Fruit fly (Drosophila melanogaster) whole organism, embryonic: ENCODE measurements around the gene Nckx30C.

ENCODE experiments used
- Atf-2 ChIP-seq: fragments of 200-800 bp; sonication (Bioruptor generic); optimal IDR thresholded peaks from 2 replicates; lab custom pipeline; 2016; ENCODE audit warnings: missing biosample characterization, missing genetic modification characterization
- BEAF-32 ChIP-seq: fragments of 200-800 bp; sonication (Bioruptor generic); optimal IDR thresholded peaks from 3 replicates; lab custom pipeline; 2017; ENCODE audit warnings: missing biosample characterization, missing genetic modification characterization, mild to moderate bottlenecking, moderate library complexity, missing genetic modification reagents
- CG10543 ChIP-seq: fragments of 200-800 bp; sonication (Bioruptor generic); optimal IDR thresholded peaks from 3 replicates; lab custom pipeline; 2017; ENCODE audit warnings: missing biosample characterization, mild to moderate bottlenecking, missing genetic modification characterization, moderate library complexity
- CG11504 ChIP-seq: fragments of 200-800 bp; sonication (Bioruptor generic); optimal IDR thresholded peaks from 3 replicates; lab custom pipeline; 2019; ENCODE audit warnings: missing biosample characterization, mild to moderate bottlenecking, missing genetic modification characterization, moderate library complexity
- CG13894 ChIP-seq: fragments of 200-800 bp; sonication (Bioruptor generic); optimal IDR thresholded peaks from 3 replicates; lab custom pipeline; 2018; ENCODE audit warnings: missing biosample characterization, mild to moderate bottlenecking, missing genetic modification characterization, moderate library complexity
- CG14860 ChIP-seq: fragments of 200-800 bp; sonication (Bioruptor generic); IDR thresholded peaks from 3 replicates; pipeline ENCODE4 v1.3.6; 2022; ENCODE audit warnings: missing biosample characterization, missing genetic modification characterization; ENCODE audit not compliant: partially characterized antibody
- CG15073 ChIP-seq: fragments of 200-800 bp; sonication (Bioruptor generic); optimal IDR thresholded peaks from 2 replicates; lab custom pipeline; 2016; ENCODE audit warnings: missing biosample characterization, missing genetic modification characterization
- CG1603 ChIP-seq: fragments of 200-800 bp; sonication (Bioruptor generic); optimal IDR thresholded peaks from 2 replicates; lab custom pipeline; 2019; ENCODE audit warnings: missing biosample characterization, mild to moderate bottlenecking, missing genetic modification characterization, moderate library complexity
- CG1832 ChIP-seq: fragments of 200-800 bp; sonication (Bioruptor generic); optimal IDR thresholded peaks from 2 replicates; lab custom pipeline; 2017; ENCODE audit warnings: missing biosample characterization, mild to moderate bottlenecking, missing genetic modification characterization, inconsistent platforms
- CG2875 ChIP-seq: fragments of 200-800 bp; sonication (Bioruptor generic); optimal IDR thresholded peaks from 2 replicates; lab custom pipeline; 2017; ENCODE audit warnings: missing biosample characterization, mild to moderate bottlenecking, missing genetic modification characterization, missing genetic modification reagents
- CG3407 ChIP-seq: fragments of 200-800 bp; sonication (Bioruptor generic); optimal IDR thresholded peaks from 2 replicates; lab custom pipeline; 2018; ENCODE audit warnings: missing biosample characterization, mild to moderate bottlenecking, missing genetic modification characterization
- CG6689 ChIP-seq: fragments of 200-800 bp; sonication (Bioruptor generic); IDR thresholded peaks from 2 replicates; pipeline ENCODE4 v1.3.6; 2022; ENCODE audit warnings: missing biosample characterization, missing genetic modification characterization
- CG7372 ChIP-seq: fragments of 200-800 bp; sonication (Bioruptor generic); IDR thresholded peaks from 2 replicates; pipeline ENCODE4 v1.3.6; 2022; ENCODE audit warnings: missing biosample characterization, missing genetic modification characterization
- CG7987 ChIP-seq: fragments of 200-800 bp; sonication (Bioruptor generic); optimal IDR thresholded peaks from 2 replicates; lab custom pipeline; 2018; ENCODE audit warnings: missing biosample characterization, mild to moderate bottlenecking, missing genetic modification characterization, moderate library complexity
- CG8290 ChIP-seq, 3 experiments: fragments of 200-800 bp; sonication (Bioruptor generic); optimal IDR thresholded peaks; 2 replicates each; lab custom pipeline; 2016 to 2019; ENCODE audit warnings: missing biosample characterization in 3 of 3, missing genetic modification characterization in 3 of 3, mild to moderate bottlenecking in 2 of 3, moderate library complexity in 1 of 3
- CG9437 ChIP-seq: fragments of 200-800 bp; sonication (Bioruptor generic); optimal IDR thresholded peaks from 2 replicates; lab custom pipeline; 2018; ENCODE audit warnings: missing biosample characterization, mild to moderate bottlenecking, missing genetic modification characterization
- D ChIP-seq, 2 experiments: fragments of 200-800 bp in 1 of 2; fragments of >200 bp in 1 of 2; sonication (Bioruptor generic) in 1 of 2; optimal IDR thresholded peaks; 2 replicates in 1 of 2; 3 replicates in 1 of 2; lab custom pipeline; 2017; ENCODE audit warnings: mild to moderate bottlenecking in 1 of 2, missing biosample characterization in 1 of 2, missing genetic modification characterization in 1 of 2, missing genetic modification reagents in 1 of 2
- Deaf1 ChIP-seq: fragments of 200-800 bp; optimal IDR thresholded peaks from 3 replicates; lab custom pipeline; 2019; ENCODE audit warnings: missing biosample characterization, mild to moderate bottlenecking, missing genetic modification characterization, moderate library complexity
- Drgx ChIP-seq: fragments of 200-800 bp; sonication (Bioruptor generic); IDR thresholded peaks from 2 replicates; pipeline ENCODE4 v1.3.6; 2022; ENCODE audit warnings: missing biosample characterization, missing genetic modification characterization
- Ets65A ChIP-seq: fragments of 200-800 bp; sonication (Bioruptor generic); peaks from one replicate; lab custom pipeline; 2016; ENCODE audit warnings: missing biosample characterization, missing genetic modification characterization
- Hr78 ChIP-seq, 2 experiments: fragments of 200-800 bp in 1 of 2; fragments of >200 bp in 1 of 2; sonication (Bioruptor generic) in 1 of 2; optimal IDR thresholded peaks; 2 replicates each; lab custom pipeline; 2017 to 2019; ENCODE audit warnings: missing biosample characterization in 2 of 2, missing genetic modification characterization in 2 of 2, mild to moderate bottlenecking in 1 of 2, moderate library complexity in 1 of 2
- Lpt ChIP-seq: fragments of >200 bp; optimal IDR thresholded peaks from 2 replicates; lab custom pipeline; 2018; ENCODE audit warnings: missing biosample characterization, missing genetic modification characterization
- Max ChIP-seq: fragments of 200-800 bp; sonication (Bioruptor generic); optimal IDR thresholded peaks from 2 replicates; lab custom pipeline; 2016; ENCODE audit warnings: missing biosample characterization, mild to moderate bottlenecking, missing genetic modification characterization
- Rfx ChIP-seq: fragments of 200-800 bp; sonication (Bioruptor generic); IDR thresholded peaks from 2 replicates; pipeline ENCODE4 v1.3.6; 2022; ENCODE audit warnings: missing biosample characterization, missing genetic modification characterization
- Trl ChIP-seq, 3 experiments: fragments of >200 bp in 2 of 3; fragments of 200-800 bp in 1 of 3; sonication (Bioruptor generic) in 1 of 3; optimal IDR thresholded peaks; 2 replicates in 1 of 3; 3 replicates in 2 of 3; lab custom pipeline; 2016 to 2017; ENCODE audit warnings: missing biosample characterization in 1 of 3, missing genetic modification characterization in 1 of 3
- Usf ChIP-seq: fragments of 200-800 bp; sonication (Bioruptor generic); optimal IDR thresholded peaks from 2 replicates; lab custom pipeline; 2017; ENCODE audit warnings: missing genotype, missing biosample characterization, missing genetic modification characterization
- abd-A ChIP-seq: fragments of 200-800 bp; sonication (Bioruptor generic); optimal IDR thresholded peaks from 3 replicates; lab custom pipeline; 2019; ENCODE audit warnings: missing biosample characterization, mild to moderate bottlenecking, missing genetic modification characterization, moderate library complexity
- ap ChIP-seq: fragments of 200-800 bp; sonication (Bioruptor generic); IDR thresholded peaks from 2 replicates; pipeline ENCODE4 v1.3.6; 2022; ENCODE audit warnings: missing biosample characterization, missing genetic modification characterization
- az2 ChIP-seq: fragments of 200-800 bp; sonication (Bioruptor generic); optimal IDR thresholded peaks from 3 replicates; lab custom pipeline; 2016; ENCODE audit warnings: missing biosample characterization, missing genetic modification characterization
- btn ChIP-seq: fragments of 200-800 bp; sonication (Bioruptor generic); optimal IDR thresholded peaks from 2 replicates; lab custom pipeline; 2016; ENCODE audit warnings: missing biosample characterization, missing genetic modification characterization
- cato ChIP-seq: fragments of 200-800 bp; sonication (Bioruptor generic); optimal IDR thresholded peaks from 2 replicates; lab custom pipeline; 2016; ENCODE audit warnings: missing biosample characterization, missing genetic modification characterization, borderline replicate concordance
- caup ChIP-seq: fragments of 200-800 bp; sonication (Bioruptor generic); optimal IDR thresholded peaks from 3 replicates; lab custom pipeline; 2017; ENCODE audit warnings: missing biosample characterization, mild to moderate bottlenecking, missing genetic modification characterization, moderate library complexity; ENCODE audit not compliant: severe bottlenecking
- chinmo ChIP-seq: fragments of 200-800 bp; sonication (Bioruptor generic); IDR thresholded peaks from 4 replicates; pipeline ENCODE4 v1.3.6; 2022; ENCODE audit warnings: missing biosample characterization, missing genetic modification characterization; ENCODE audit not compliant: partially characterized antibody
- corto ChIP-seq: fragments of 200-800 bp; sonication (Bioruptor generic); optimal IDR thresholded peaks from 2 replicates; lab custom pipeline; 2016; ENCODE audit warnings: missing biosample characterization, mild to moderate bottlenecking, missing genetic modification characterization, moderate library complexity
- dpn ChIP-seq, 2 experiments: fragments of 200-800 bp; sonication (Bioruptor generic); optimal IDR thresholded peaks; 3 replicates each; lab custom pipeline; 2016; ENCODE audit warnings: missing biosample characterization in 2 of 2, missing genetic modification characterization in 2 of 2
- dysf ChIP-seq: fragments of 200-800 bp; sonication (Bioruptor generic); IDR thresholded peaks from 3 replicates; pipeline ENCODE4 v1.3.6; 2022; ENCODE audit warnings: missing biosample characterization, missing genetic modification characterization
- ems ChIP-seq: fragments of 200-800 bp; sonication (Bioruptor generic); optimal IDR thresholded peaks from 3 replicates; lab custom pipeline; 2016; ENCODE audit warnings: missing biosample characterization, missing genetic modification characterization
- ewg ChIP-seq: fragments of 200-800 bp; sonication (Bioruptor generic); optimal IDR thresholded peaks from 3 replicates; lab custom pipeline; 2017; ENCODE audit warnings: mild to moderate bottlenecking, missing biosample characterization, missing genetic modification reagents, missing genetic modification characterization
- ham ChIP-seq: fragments of 200-800 bp; sonication (Bioruptor generic); IDR thresholded peaks from 2 replicates; pipeline ENCODE4 v1.3.6; 2022; ENCODE audit warnings: missing biosample characterization, missing genetic modification characterization
- nmo ChIP-seq: fragments of 200-800 bp; sonication (Bioruptor generic); optimal IDR thresholded peaks from 2 replicates; lab custom pipeline; 2018; ENCODE audit warnings: missing biosample characterization, mild to moderate bottlenecking, missing genetic modification characterization, moderate library complexity
- prd ChIP-seq, 3 experiments: fragments of >200 bp in 2 of 3; fragments of 200-800 bp in 1 of 3; sonication (Bioruptor generic) in 1 of 3; optimal IDR thresholded peaks in 2 of 3; IDR thresholded peaks in 1 of 3; 2 replicates in 2 of 3; 3 replicates in 1 of 3; pipeline versions ENCODE4 v1.3.6 to Lab custom; 2017 to 2022; ENCODE audit warnings: missing biosample characterization in 1 of 3, missing genetic modification characterization in 1 of 3
- so ChIP-seq: fragments of 200-800 bp; sonication (Bioruptor generic); IDR thresholded peaks from 3 replicates; pipeline ENCODE4 v1.3.6; 2022; ENCODE audit warnings: missing biosample characterization, missing genetic modification characterization
- twi ChIP-seq: fragments of 200-800 bp; optimal IDR thresholded peaks from 2 replicates; lab custom pipeline; 2019; ENCODE audit warnings: missing biosample characterization, mild to moderate bottlenecking, missing genetic modification characterization, moderate library complexity
- vfl ChIP-seq: fragments of 200-800 bp; sonication (Bioruptor generic); optimal IDR thresholded peaks from 2 replicates; lab custom pipeline; 2016; ENCODE audit warnings: missing biosample characterization, missing genetic modification characterization
- wdn ChIP-seq: fragments of 200-800 bp; sonication (Bioruptor generic); IDR thresholded peaks from 2 replicates; pipeline ENCODE4 v1.3.6; 2022; ENCODE audit warnings: missing biosample characterization, missing genetic modification characterization

Nckx30C gene

DNA sequence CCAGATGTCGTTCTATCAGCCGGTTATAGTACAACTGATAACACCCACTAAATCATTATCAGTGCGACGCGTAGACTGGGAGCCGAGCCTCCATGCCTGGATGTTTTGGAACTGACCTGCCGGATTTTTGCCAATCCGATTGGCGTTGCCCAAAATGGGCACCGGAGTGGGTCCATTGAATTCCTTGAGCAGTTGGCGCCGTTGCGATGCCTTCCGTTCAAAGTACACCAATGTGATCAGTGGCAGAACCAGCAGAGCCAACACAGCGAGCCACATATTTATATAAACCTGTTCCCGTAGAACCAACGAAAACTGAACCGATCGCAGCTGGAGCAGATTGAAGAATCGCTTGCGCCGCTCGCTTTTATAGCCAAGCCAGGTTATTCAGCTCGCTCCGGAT, 3.5 kb upstream of the Nckx30C start, which contains the start of gene Cyp4e3:
TSS of gene Cyp4e3 (minus strand) at position 327 of the 400 bp plus-strand sequence.
- TF ChIP-seq Ets65A, result peak; percentile 93
- no peak for TF ChIP-seq Rfx
- no peak for TF ChIP-seq corto (GFP tag; lab: Kevin White, UChicago)
- no peak for TF ChIP-seq CG15073 (GFP tag; lab: Kevin White, UChicago)
- no peak for TF ChIP-seq CG11504
- TF ChIP-seq CG3407, result no peak
- no peak for TF ChIP-seq chinmo (GFP tag; lab: Robert Waterston, UW)
- TF ChIP-seq, all 482 proteins: peak for 1

DNA sequence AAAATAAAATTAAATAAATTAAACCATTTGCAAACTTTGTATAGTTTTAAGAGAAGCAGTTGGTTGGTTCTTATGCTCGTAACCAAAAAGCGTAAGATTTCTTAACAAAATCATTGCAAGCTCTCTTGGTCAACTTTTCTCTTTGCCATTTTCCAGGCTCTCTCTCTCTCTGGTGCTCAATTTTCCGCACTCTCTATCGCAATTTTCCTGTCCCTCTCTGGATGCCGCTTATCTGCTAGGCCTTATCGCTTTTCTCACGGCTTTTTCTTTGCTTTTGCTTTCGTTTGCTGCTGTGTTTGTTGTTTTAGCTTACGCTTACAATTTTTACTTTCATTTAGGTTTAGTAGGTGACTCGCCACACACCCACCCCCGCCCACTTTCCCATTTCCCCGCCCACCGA, 1.7 kb downstream of the Nckx30C start:
- TF ChIP-seq Trl (optimal IDR thresholded peaks at IDR 0.05; lab: Kevin White, UChicago), result peak; percentile 39 to 75
- no peak for TF ChIP-seq Trl (GFP tag; optimal IDR thresholded peaks at IDR 0.05; lab: Kevin White, UChicago)
- peak; percentile 19; the same call in 1 of the 2 replicates for TF ChIP-seq Drgx (GFP tag; lab: Robert Waterston, UW)
- peak; percentile 72 for TF ChIP-seq Deaf1 (tag; lab: Kevin White, UChicago)
- TF ChIP-seq Atf-2 (GFP tag; lab: Kevin White, UChicago), result no peak

DNA sequence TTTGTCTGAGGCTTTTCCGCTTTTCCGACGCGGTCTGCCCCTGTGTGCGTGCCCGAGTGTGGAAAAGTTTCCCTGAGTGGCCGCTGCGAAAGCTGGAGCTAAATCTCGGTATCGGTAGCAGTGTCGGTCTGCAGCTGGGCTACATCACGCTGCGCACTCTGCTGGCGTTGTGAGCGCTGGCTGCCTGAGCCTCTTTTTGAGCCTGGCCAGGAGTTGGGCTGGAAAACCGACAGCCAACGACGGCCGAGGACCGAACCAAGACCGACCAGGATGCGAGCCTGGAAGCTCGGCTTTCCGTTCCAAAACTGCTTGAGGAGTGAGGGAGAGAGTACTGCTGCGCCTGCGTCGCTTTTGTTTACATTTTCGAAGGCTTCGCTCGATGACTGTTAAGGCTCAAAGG, 2.5 kb downstream of the Nckx30C start:
- TF ChIP-seq CG7987 (GFP tag; lab: Kevin White, UChicago), result no peak
- no peak for TF ChIP-seq chinmo (GFP tag; lab: Robert Waterston, UW)
- no peak for TF ChIP-seq CG1603 (tag; lab: Kevin White, UChicago)
- TF ChIP-seq ap (GFP tag; lab: Robert Waterston, UW), result no peak
- TF ChIP-seq CG2875, result no peak
- TF ChIP-seq Hr78 (GFP tag; optimal IDR thresholded peaks at IDR 0.05; lab: Kevin White, UChicago), result no peak
- TF ChIP-seq so, result no peak
- TF ChIP-seq caup (GFP tag; lab: Kevin White, UChicago), result no peak
- no peak for TF ChIP-seq BEAF-32 (GFP tag; lab: Kevin White, UChicago)
- no peak for TF ChIP-seq dysf (GFP tag; lab: Robert Waterston, UW)
- TF ChIP-seq nmo (GFP tag; lab: Kevin White, UChicago), result no peak
- peak; percentile 92 for TF ChIP-seq Deaf1 (tag; lab: Kevin White, UChicago)
- no peak for TF ChIP-seq CG1832
- TF ChIP-seq Lpt (GFP tag; lab: Kevin White, UChicago), result no peak
- no peak for TF ChIP-seq CG8290 (GFP tag; optimal IDR thresholded peaks at IDR 0.05; lab: Kevin White, UChicago)
- TF ChIP-seq CG8290 (tag; optimal IDR thresholded peaks at IDR 0.05; lab: Kevin White, UChicago), result peak in 1 of 2 experiments; percentile 27
- peak; percentile 64 for TF ChIP-seq abd-A (tag; lab: Kevin White, UChicago)
- TF ChIP-seq az2, result no peak
- peak; percentile 39 for TF ChIP-seq CG13894 (tag; lab: Kevin White, UChicago)
- no peak for TF ChIP-seq CG6689 (GFP tag; lab: Robert Waterston, UW)
- peak; percentile 1 for TF ChIP-seq CG10543 (GFP tag; lab: Kevin White, UChicago)
- TF ChIP-seq twi (tag; lab: Kevin White, UChicago), result no peak
- no peak for TF ChIP-seq Max
- no peak for TF ChIP-seq D (optimal IDR thresholded peaks at IDR 0.05; lab: Kevin White, UChicago)
- no peak for TF ChIP-seq D (GFP tag; optimal IDR thresholded peaks at IDR 0.05; lab: Kevin White, UChicago)
- no peak for TF ChIP-seq ham
- peak; percentile 49 for TF ChIP-seq ewg (GFP tag; lab: Kevin White, UChicago)
- no peak for TF ChIP-seq btn (GFP tag; lab: Kevin White, UChicago)
- no peak for TF ChIP-seq prd (optimal IDR thresholded peaks at IDR 0.05; lab: Kevin White, UChicago)
- TF ChIP-seq prd (GFP tag; IDR thresholded peaks at IDR 0.05; lab: Robert Waterston, UW), result no peak
- TF ChIP-seq Usf (GFP tag; lab: Kevin White, UChicago), result no peak
- TF ChIP-seq ems, result no peak
- TF ChIP-seq CG14860 (GFP tag; lab: Robert Waterston, UW), result no peak
- no peak for TF ChIP-seq wdn (GFP tag; lab: Robert Waterston, UW)
- TF ChIP-seq CG7372 (GFP tag; lab: Robert Waterston, UW), result no peak
- no peak for TF ChIP-seq dpn (GFP tag; optimal IDR thresholded peaks at IDR 0.05; lab: Kevin White, UChicago)
- no peak for TF ChIP-seq CG9437 (GFP tag; lab: Kevin White, UChicago)
- TF ChIP-seq vfl (GFP tag; lab: Kevin White, UChicago), result no peak
- TF ChIP-seq cato (GFP tag; lab: Kevin White, UChicago), result no peak
